Worm (Caenorhabditis elegans): Measurements from ENCODE around the gene srt-73.

srt-73 gene

ce11 chrIV:7877781-7878180 lies 1.3 kb upstream of the srt-73 start, which contains the start of gene kin-26:
Gene kin-26, minus strand, starts transcription at chrIV:7877881.
- TF ChIP-seq hnd-1 (tag; optimal IDR thresholded peaks at IDR 0.05) (no peak), hmbx-1 (tag; optimal IDR thresholded peaks at IDR 0.05) (no peak), aly-1 (tag; optimal IDR thresholded peaks at IDR 0.05) (no peak), ets-7 (tag; optimal IDR thresholded peaks at IDR 0.05) (no peak), ceh-13 (GFP tag; optimal IDR thresholded peaks at IDR 0.05) (no peak), sea-1 (GFP tag; conservative IDR thresholded peaks at IDR 0.05) (no peak), flt-1 (GFP tag; IDR thresholded peaks at IDR 0.05) (no peak), B0310.2 (tag; optimal IDR thresholded peaks at IDR 0.05) (no peak), pes-1 (GFP tag; IDR thresholded peaks at IDR 0.05) (no peak), ceh-36 (tag; optimal IDR thresholded peaks at IDR 0.05) (no peak), hmg-4 (GFP tag; optimal IDR thresholded peaks at IDR 0.05) (no peak), tra-4 (tag; optimal IDR thresholded peaks at IDR 0.05) (no peak), tbx-37 (GFP tag; conservative IDR thresholded peaks at IDR 0.05) (no peak)

ce11 chrIV:7881166-7881565 lies 2.0 kb downstream of the srt-73 start:
- no peak for TF ChIP-seq tbx-11 (GFP tag; IDR thresholded peaks at IDR 0.05)
- no peak for TF ChIP-seq ceh-36 (tag; optimal IDR thresholded peaks at IDR 0.05)
- no peak for TF ChIP-seq tra-4 (tag; optimal IDR thresholded peaks at IDR 0.05)
- no peak for TF ChIP-seq hmbx-1 (tag; optimal IDR thresholded peaks at IDR 0.05)
- TF ChIP-seq hnd-1 (tag; optimal IDR thresholded peaks at IDR 0.05) = no peak
- TF ChIP-seq tbx-37 (GFP tag; conservative IDR thresholded peaks at IDR 0.05) = no peak
- no peak for TF ChIP-seq F13C5.2 (tag; optimal IDR thresholded peaks at IDR 0.05)
- TF ChIP-seq pes-1 (GFP tag; IDR thresholded peaks at IDR 0.05) = no peak
- no peak for TF ChIP-seq scrt-1 (GFP tag; IDR thresholded peaks at IDR 0.05)
- TF ChIP-seq sea-1 (GFP tag; conservative IDR thresholded peaks at IDR 0.05) = no peak
- TF ChIP-seq hmg-4 (GFP tag; optimal IDR thresholded peaks at IDR 0.05) = no peak
- TF ChIP-seq aly-1 (tag; optimal IDR thresholded peaks at IDR 0.05) = no peak
- TF ChIP-seq ceh-13 (GFP tag; optimal IDR thresholded peaks at IDR 0.05) = no peak
- no peak for TF ChIP-seq B0310.2 (tag; optimal IDR thresholded peaks at IDR 0.05)
- TF ChIP-seq ama-1 (optimal IDR thresholded peaks at IDR 0.05) = no peak
- TF ChIP-seq flt-1 (GFP tag; IDR thresholded peaks at IDR 0.05) = no peak
- no peak for TF ChIP-seq ets-7 (tag; optimal IDR thresholded peaks at IDR 0.05)

DNA sequence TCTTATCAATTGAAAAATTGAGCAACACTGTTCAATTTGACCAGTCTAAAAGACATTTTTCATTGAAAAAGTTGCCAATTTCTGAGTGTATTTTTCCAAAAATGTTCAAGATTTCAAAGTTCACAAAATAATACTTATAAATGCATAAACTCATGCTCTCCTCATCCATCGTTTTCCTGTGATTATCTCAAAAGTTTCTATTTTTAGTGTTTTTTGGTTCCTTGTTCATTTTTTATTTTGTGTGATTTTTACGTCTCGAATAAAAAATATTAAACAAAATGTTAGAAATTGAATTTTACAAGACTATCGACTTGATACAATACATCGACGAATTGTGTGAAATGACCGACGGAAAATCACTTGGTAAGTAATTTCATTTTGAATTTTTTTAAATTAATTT lies 2.6 kb downstream of the srt-73 start, which contains the start of gene atic-1:
TSS of gene atic-1 (plus strand) at position 301 of the 400 bp plus-strand sequence.
- no peak for TF ChIP-seq scrt-1 (GFP tag; IDR thresholded peaks at IDR 0.05)
- no peak for TF ChIP-seq F13C5.2 (tag; optimal IDR thresholded peaks at IDR 0.05)
- no peak for TF ChIP-seq aly-1 (tag; optimal IDR thresholded peaks at IDR 0.05)
- no peak for TF ChIP-seq tbx-37 (GFP tag; conservative IDR thresholded peaks at IDR 0.05)
- TF ChIP-seq pes-1 (GFP tag; IDR thresholded peaks at IDR 0.05) = no peak
- no peak for TF ChIP-seq B0310.2 (tag; optimal IDR thresholded peaks at IDR 0.05)
- TF ChIP-seq ama-1 (optimal IDR thresholded peaks at IDR 0.05) = no peak

- TF ChIP-seq pes-1 (GFP tag; IDR thresholded peaks at IDR 0.05) = no peak
- no peak for TF ChIP-seq tbx-37 (GFP tag; conservative IDR thresholded peaks at IDR 0.05)
- no peak for TF ChIP-seq hmg-4 (GFP tag; optimal IDR thresholded peaks at IDR 0.05)
- TF ChIP-seq flt-1 (GFP tag; IDR thresholded peaks at IDR 0.05) = no peak
- no peak for TF ChIP-seq ets-7 (tag; optimal IDR thresholded peaks at IDR 0.05)
Measured at ce11 chrIV:7897443-7897842, 18.3 kb downstream of the srt-73 start, which contains the start of gene ilys-4. Gene ilys-4, minus strand, starts transcription at chrIV:7897543.

DNA sequence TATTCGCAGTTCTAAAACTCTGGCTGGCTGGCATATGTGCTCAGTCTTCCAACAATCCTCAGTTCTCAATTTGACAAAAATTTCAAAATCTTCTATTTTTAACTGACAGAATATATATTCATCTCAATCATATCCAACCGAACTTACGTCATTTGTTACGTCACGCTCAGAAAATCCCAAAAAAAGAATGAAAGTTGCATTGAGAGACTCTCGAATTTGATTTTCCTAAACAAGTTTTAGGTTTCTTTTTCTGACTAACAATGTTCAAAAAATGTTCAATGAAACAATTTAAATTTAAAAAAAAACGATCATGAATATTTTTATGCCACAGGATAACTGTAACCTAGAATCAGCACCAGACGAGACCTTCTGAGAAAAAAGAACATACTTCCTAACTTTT lies 18.8 kb downstream of the srt-73 start:
- TF ChIP-seq aly-1 (tag; optimal IDR thresholded peaks at IDR 0.05) (no peak), F13C5.2 (tag; optimal IDR thresholded peaks at IDR 0.05) (no peak), tbx-37 (GFP tag; conservative IDR thresholded peaks at IDR 0.05) (no peak), pes-1 (GFP tag; IDR thresholded peaks at IDR 0.05) (no peak), scrt-1 (GFP tag; IDR thresholded peaks at IDR 0.05) (no peak), ceh-36 (tag; optimal IDR thresholded peaks at IDR 0.05) (no peak), hmg-4 (GFP tag; optimal IDR thresholded peaks at IDR 0.05) (no peak), ets-7 (tag; optimal IDR thresholded peaks at IDR 0.05) (no peak), hmbx-1 (tag; optimal IDR thresholded peaks at IDR 0.05) (no peak), B0310.2 (tag; optimal IDR thresholded peaks at IDR 0.05) (no peak), ama-1 (optimal IDR thresholded peaks at IDR 0.05) (no peak), flt-1 (GFP tag; IDR thresholded peaks at IDR 0.05) (no peak), hnd-1 (tag; optimal IDR thresholded peaks at IDR 0.05) (no peak), tbx-11 (GFP tag; IDR thresholded peaks at IDR 0.05) (no peak), ceh-13 (GFP tag; optimal IDR thresholded peaks at IDR 0.05) (no peak), tra-4 (tag; optimal IDR thresholded peaks at IDR 0.05) (no peak), sea-1 (GFP tag; conservative IDR thresholded peaks at IDR 0.05) (no peak)

DNA sequence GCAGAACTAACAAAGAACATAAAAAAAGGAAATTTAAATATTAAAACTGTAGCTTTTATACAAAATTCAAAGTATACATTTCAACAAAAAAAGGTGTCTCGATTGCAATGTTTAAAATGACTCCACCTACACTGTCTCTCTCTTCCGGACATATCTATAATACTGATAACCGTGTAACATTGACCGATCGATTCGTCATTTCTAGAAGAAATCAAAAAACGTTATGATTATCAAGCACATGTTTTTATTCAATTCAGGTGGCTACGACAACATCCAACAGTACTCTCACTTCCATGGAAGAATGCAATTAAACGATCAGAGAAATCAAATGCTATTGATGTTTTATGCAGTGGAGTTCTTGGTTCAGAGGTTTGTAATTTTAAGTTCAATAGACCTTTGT lies 19.4 kb downstream of the srt-73 start:
- TF ChIP-seq flt-1 (GFP tag; IDR thresholded peaks at IDR 0.05) = no peak
- no peak for TF ChIP-seq hmbx-1 (tag; optimal IDR thresholded peaks at IDR 0.05)
- no peak for TF ChIP-seq ceh-13 (GFP tag; optimal IDR thresholded peaks at IDR 0.05)
- no peak for TF ChIP-seq B0310.2 (tag; optimal IDR thresholded peaks at IDR 0.05)
- TF ChIP-seq tra-4 (tag; optimal IDR thresholded peaks at IDR 0.05) = no peak
- no peak for TF ChIP-seq pes-1 (GFP tag; IDR thresholded peaks at IDR 0.05)
- TF ChIP-seq aly-1 (tag; optimal IDR thresholded peaks at IDR 0.05) = no peak
- TF ChIP-seq tbx-37 (GFP tag; conservative IDR thresholded peaks at IDR 0.05) = no peak
- no peak for TF ChIP-seq F13C5.2 (tag; optimal IDR thresholded peaks at IDR 0.05)
- TF ChIP-seq sea-1 (GFP tag; conservative IDR thresholded peaks at IDR 0.05) = no peak
- no peak for TF ChIP-seq ceh-36 (tag; optimal IDR thresholded peaks at IDR 0.05)
- no peak for TF ChIP-seq tbx-11 (GFP tag; IDR thresholded peaks at IDR 0.05)
- TF ChIP-seq ama-1 (optimal IDR thresholded peaks at IDR 0.05) = no peak

ce11 chrIV:7902221-7902904 lies 23.2 kb downstream of the srt-73 start, which contains the start of gene arp-11:
Gene arp-11, minus strand, starts transcription at chrIV:7902271.
- peak; percentile 24 for TF ChIP-seq F13C5.2 (tag; optimal IDR thresholded peaks at IDR 0.05)
- TF ChIP-seq scrt-1 (GFP tag; IDR thresholded peaks at IDR 0.05) = no peak

Data from whole organism, early embryonic.